Worm (Caenorhabditis elegans) whole organism, L3 larva: ENCODE measurements around the gene nspb-1.
"Not testable (repeated sequence)": the region's sequence is repeated elsewhere in the genome, so short reads cannot be mapped to it uniquely, and the experiment has no call there.

ENCODE experiments used
- R02D3.7 ChIP-seq: fragments of 150-350 bp; optimal IDR thresholded peaks from 2 replicates; lab custom pipeline; 2014; ENCODE audit warnings: missing biosample characterization, missing genetic modification characterization
- ZK546.5 ChIP-seq: sonication (generic microtip); optimal IDR thresholded peaks from 2 replicates; lab custom pipeline; 2017; ENCODE audit warnings: missing biosample characterization, missing genetic modification characterization
- aly-2 ChIP-seq: fragments of 150-350 bp; optimal IDR thresholded peaks from 2 replicates; lab custom pipeline; 2014; ENCODE audit warnings: missing biosample characterization, missing genetic modification characterization
- ama-1 ChIP-seq: fragments of 150-350 bp; optimal IDR thresholded peaks from 2 replicates; lab custom pipeline; 2018
- ceh-16 ChIP-seq: sonication (generic microtip); optimal IDR thresholded peaks from 2 replicates; lab custom pipeline; 2017; ENCODE audit warnings: missing biosample characterization, missing genetic modification characterization
- ceh-28 ChIP-seq: fragments of 150-350 bp; optimal IDR thresholded peaks from 2 replicates; lab custom pipeline; 2014; ENCODE audit warnings: missing biosample characterization, missing genetic modification reagents, missing genetic modification characterization
- ceh-82 ChIP-seq: fragments of 150-350 bp; optimal IDR thresholded peaks from 2 replicates; lab custom pipeline; 2014; ENCODE audit warnings: missing biosample characterization, missing genetic modification characterization
- ceh-9 ChIP-seq: sonication (generic microtip); optimal IDR thresholded peaks from 2 replicates; lab custom pipeline; 2018; ENCODE audit warnings: missing biosample characterization, missing genetic modification characterization
- daf-12 ChIP-seq: fragments of 150-350 bp; optimal IDR thresholded peaks from 2 replicates; lab custom pipeline; 2014; ENCODE audit warnings: missing biosample characterization, missing genetic modification reagents, missing genetic modification characterization
- egl-27 ChIP-seq: sonication (generic microtip); optimal IDR thresholded peaks from 4 replicates; lab custom pipeline; 2017; ENCODE audit warnings: missing biosample characterization, missing genetic modification reagents, missing genetic modification characterization
- egl-5 ChIP-seq: fragments of 150-350 bp; optimal IDR thresholded peaks from 2 replicates; lab custom pipeline; 2017; ENCODE audit warnings: missing biosample characterization, missing genetic modification reagents, missing genetic modification characterization, inconsistent platforms
- elt-2 ChIP-seq: sonication (generic microtip); optimal IDR thresholded peaks from 2 replicates; lab custom pipeline; 2016; ENCODE audit warnings: missing genetic modification reagents, mild to moderate bottlenecking, missing genetic modification characterization, missing compliant biosample characterization
- elt-3 ChIP-seq, 3 experiments: fragments of 150-350 bp in 1 of 3; sonication (generic microtip) in 2 of 3; optimal IDR thresholded peaks; 2 replicates in 2 of 3; 4 replicates in 1 of 3; lab custom pipeline; 2014 to 2017; ENCODE audit warnings: missing biosample characterization in 3 of 3, missing genetic modification characterization in 3 of 3
- eor-1 ChIP-seq, 2 experiments: fragments of 150-350 bp; optimal IDR thresholded peaks; 2 replicates each; lab custom pipeline; 2014 to 2018; ENCODE audit warnings: missing biosample characterization in 2 of 2, missing genetic modification characterization in 2 of 2
- fkh-10 ChIP-seq: sonication (generic microtip); optimal IDR thresholded peaks from 2 replicates; lab custom pipeline; 2017; ENCODE audit warnings: missing biosample characterization, missing genetic modification reagents, missing genetic modification characterization
- fkh-2 ChIP-seq: fragments of 150-350 bp; optimal IDR thresholded peaks from 2 replicates; lab custom pipeline; 2014; ENCODE audit warnings: missing biosample characterization, missing genetic modification reagents, missing genetic modification characterization
- fos-1 ChIP-seq: fragments of 150-350 bp; optimal IDR thresholded peaks from 2 replicates; lab custom pipeline; 2014; ENCODE audit warnings: missing biosample characterization, missing genetic modification characterization
- hmg-11 ChIP-seq: sonication (generic microtip); optimal IDR thresholded peaks from 2 replicates; lab custom pipeline; 2016; ENCODE audit warnings: missing genetic modification characterization, missing compliant biosample characterization
- jun-1 ChIP-seq: fragments of 150-350 bp; optimal IDR thresholded peaks from 2 replicates; lab custom pipeline; 2014; ENCODE audit warnings: missing biosample characterization, missing genetic modification reagents, missing genetic modification characterization
- lin-15B ChIP-seq: fragments of 150-350 bp; optimal IDR thresholded peaks from 2 replicates; lab custom pipeline; 2014; ENCODE audit warnings: missing biosample characterization, missing genetic modification characterization
- lsy-12 ChIP-seq: sonication (generic microtip); optimal IDR thresholded peaks from 2 replicates; lab custom pipeline; 2016; ENCODE audit warnings: mild to moderate bottlenecking, missing genetic modification characterization, missing compliant biosample characterization
- mdl-1 ChIP-seq: fragments of 150-350 bp; optimal IDR thresholded peaks from 2 replicates; lab custom pipeline; 2014; ENCODE audit warnings: missing biosample characterization, missing genetic modification characterization
- mml-1 ChIP-seq: fragments of 150-350 bp; sonication (generic microtip); optimal IDR thresholded peaks from 3 replicates; lab custom pipeline; 2014; ENCODE audit warnings: missing biosample characterization, missing genetic modification characterization
- nfya-1 ChIP-seq: sonication (generic microtip); optimal IDR thresholded peaks from 2 replicates; lab custom pipeline; 2017; ENCODE audit warnings: missing genetic modification characterization, mild to moderate bottlenecking, missing compliant biosample characterization, antibody characterized with exemption, moderate library complexity; ENCODE audit not compliant: insufficient read depth
- nhr-11 ChIP-seq: fragments of 150-350 bp; optimal IDR thresholded peaks from 2 replicates; lab custom pipeline; 2014; ENCODE audit warnings: missing biosample characterization, missing genetic modification characterization
- nhr-12 ChIP-seq: fragments of 150-350 bp; optimal IDR thresholded peaks from 2 replicates; lab custom pipeline; 2014; ENCODE audit warnings: missing biosample characterization, missing genetic modification characterization
- nhr-23 ChIP-seq: fragments of 150-350 bp; optimal IDR thresholded peaks from 2 replicates; lab custom pipeline; 2014; ENCODE audit warnings: missing biosample characterization, missing genetic modification reagents, missing genetic modification characterization
- nhr-237 ChIP-seq: fragments of 150-350 bp; optimal IDR thresholded peaks from 2 replicates; lab custom pipeline; 2014; ENCODE audit warnings: missing biosample characterization, missing genetic modification characterization
- nhr-25 ChIP-seq: sonication (generic microtip); optimal IDR thresholded peaks from 2 replicates; lab custom pipeline; 2017; ENCODE audit warnings: missing biosample characterization, missing genetic modification characterization
- nhr-28 ChIP-seq: fragments of 150-350 bp; optimal IDR thresholded peaks from 2 replicates; lab custom pipeline; 2014; ENCODE audit warnings: missing biosample characterization, missing genetic modification characterization
- nhr-43 ChIP-seq: sonication (generic microtip); optimal IDR thresholded peaks from 2 replicates; lab custom pipeline; 2016; ENCODE audit warnings: mild to moderate bottlenecking, missing genetic modification characterization, missing compliant biosample characterization; ENCODE audit not compliant: poor library complexity, severe bottlenecking
- nhr-67 ChIP-seq: fragments of 150-350 bp; optimal IDR thresholded peaks from 2 replicates; lab custom pipeline; 2014; ENCODE audit warnings: missing biosample characterization, missing genetic modification characterization
- nhr-76 ChIP-seq: fragments of 150-350 bp; sonication (generic microtip); optimal IDR thresholded peaks from 5 replicates; lab custom pipeline; 2014; ENCODE audit warnings: missing biosample characterization, missing genetic modification characterization
- pha-4 ChIP-seq: fragments of 150-350 bp; optimal IDR thresholded peaks from 2 replicates; lab custom pipeline; 2014; ENCODE audit warnings: missing biosample characterization, missing genetic modification reagents, missing genetic modification characterization
- pqm-1 ChIP-seq: fragments of 150-350 bp; optimal IDR thresholded peaks from 2 replicates; lab custom pipeline; 2017; ENCODE audit warnings: missing biosample characterization, missing genetic modification characterization, inconsistent platforms
- skn-1 ChIP-seq: fragments of 150-350 bp; optimal IDR thresholded peaks from 2 replicates; lab custom pipeline; 2014; ENCODE audit warnings: missing biosample characterization, missing genetic modification characterization
- snpc-4 ChIP-seq: fragments of 150-350 bp; optimal IDR thresholded peaks from 2 replicates; lab custom pipeline; 2014; ENCODE audit warnings: missing biosample characterization, missing genetic modification characterization
- tbx-2 ChIP-seq: sonication (generic microtip); optimal IDR thresholded peaks from 2 replicates; lab custom pipeline; 2016; ENCODE audit warnings: mild to moderate bottlenecking, missing genetic modification characterization, missing compliant biosample characterization
- unc-62 ChIP-seq: fragments of 150-350 bp; sonication (generic microtip); optimal IDR thresholded peaks from 4 replicates; lab custom pipeline; 2014; ENCODE audit warnings: missing biosample characterization, missing genetic modification reagents, missing genetic modification characterization
- zag-1 ChIP-seq: fragments of 150-350 bp; optimal IDR thresholded peaks from 2 replicates; lab custom pipeline; 2014; ENCODE audit warnings: missing biosample characterization, missing genetic modification characterization
- ztf-4 ChIP-seq: fragments of 150-350 bp; optimal IDR thresholded peaks from 2 replicates; lab custom pipeline; 2014; ENCODE audit warnings: missing biosample characterization, missing genetic modification characterization

Gene nspb-1

DNA sequence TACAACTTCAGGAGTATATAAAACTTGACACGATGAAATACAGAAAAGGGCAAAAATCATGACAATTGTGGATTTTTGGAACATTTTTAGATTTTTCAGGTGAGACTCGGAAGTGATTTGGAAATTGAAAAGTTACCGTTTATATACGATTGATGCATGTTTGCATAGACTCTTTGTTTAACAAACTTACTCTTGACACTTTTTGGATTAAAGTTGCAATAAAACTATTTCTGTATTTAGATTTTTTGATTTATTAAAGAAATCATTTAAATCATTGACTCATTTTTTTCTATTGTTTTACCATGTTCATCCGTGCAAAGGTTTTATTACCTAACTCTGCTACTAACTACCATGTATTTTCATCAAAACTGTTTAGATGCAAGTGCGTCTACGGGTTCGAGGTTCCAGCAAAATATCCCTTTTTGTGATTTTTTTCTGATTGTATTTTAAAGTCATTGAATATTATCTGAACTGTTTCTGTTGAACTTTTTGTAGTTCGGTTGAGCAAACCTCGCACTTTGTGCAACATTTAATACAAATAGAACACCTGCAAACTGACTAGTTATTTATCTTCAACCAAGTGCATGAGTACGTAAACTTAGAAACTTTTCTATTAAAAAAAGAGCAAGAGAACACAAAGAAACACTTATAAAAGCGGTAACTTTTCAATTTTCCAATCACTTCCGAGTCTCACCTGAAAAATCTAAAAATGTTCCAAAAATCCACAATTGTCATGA is at the start of gene nspb-1, which contains the start of gene nspb-2:
TSS of gene nspb-1 (minus strand) at position 101 of the 737 bp plus-strand sequence.
TSS of gene nspb-2 (plus strand) at position 687 of the 737 bp plus-strand sequence.
- TF ChIP-seq eor-1 (tag; optimal IDR thresholded peaks at IDR 0.05; lab: Kevin White, UChicago); nhr-237 (tag; lab: Kevin White, UChicago); egl-27: not testable (repeated sequence)

DNA sequence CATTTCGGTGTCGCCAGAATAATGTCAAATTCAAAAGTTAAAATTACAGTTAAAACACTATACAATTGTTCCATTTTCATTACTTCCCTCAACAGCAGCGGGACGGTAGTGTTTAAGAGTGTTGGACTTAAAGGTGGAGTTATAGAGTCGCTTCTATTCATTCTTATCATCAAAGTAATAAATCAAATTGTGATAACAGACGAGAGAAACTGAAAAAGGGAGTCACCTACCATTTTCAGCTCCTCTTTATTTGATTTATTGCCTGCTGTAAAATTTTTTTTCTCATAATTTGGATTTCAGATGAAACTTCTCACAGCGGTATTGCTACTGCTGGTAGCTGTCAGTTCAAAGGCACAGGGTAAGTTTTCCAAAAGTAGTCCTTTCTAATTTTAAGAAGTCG is 49.0 kb upstream of the nspb-1 start, which contains the start of gene C01B10.6:
TSS of gene C01B10.6 (plus strand) at position 301 of the 400 bp plus-strand sequence.
- no peak for TF ChIP-seq fkh-2 (tag; lab: Kevin White, UChicago)
- peak; percentile 38 for TF ChIP-seq elt-2 (tag; lab: Kevin White, UChicago)
- TF ChIP-seq, all 47 proteins: peak for 1

DNA sequence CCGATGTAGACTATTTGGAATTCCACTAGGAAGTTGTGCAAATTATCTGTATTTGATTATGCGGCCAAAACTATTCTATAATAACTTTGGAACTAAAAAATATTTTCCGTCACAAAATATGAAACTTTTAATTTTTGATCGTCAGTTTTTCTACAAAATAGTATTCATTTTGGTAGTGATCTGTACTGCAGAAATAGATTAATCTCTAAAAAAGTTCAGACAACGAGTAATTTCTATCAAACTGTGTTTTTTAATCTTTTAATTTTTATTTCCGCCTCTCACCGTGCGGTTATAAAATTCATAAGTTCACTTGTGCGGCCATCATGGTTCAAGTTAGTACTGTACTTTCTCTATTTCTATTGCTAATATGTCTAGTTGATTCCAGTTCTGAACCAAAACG is 47.3 kb upstream of the nspb-1 start, which contains the start of gene C01B10.7:
TSS of gene C01B10.7 (plus strand) at position 301 of the 400 bp plus-strand sequence.
- no peak for TF ChIP-seq ama-1 (lab: Kevin White, UChicago)
- no peak for TF ChIP-seq elt-2 (tag; lab: Kevin White, UChicago)
- no peak for TF ChIP-seq nhr-67
- no peak for TF ChIP-seq egl-27
- TF ChIP-seq nhr-76 (tag; lab: Kevin White, UChicago) = no peak
- no peak for TF ChIP-seq elt-3 (tag; optimal IDR thresholded peaks at IDR 0.05; lab: Kevin White, UChicago)
- no peak for TF ChIP-seq mml-1
- TF ChIP-seq pha-4 (tag; lab: Kevin White, UChicago) = no peak
- no peak for TF ChIP-seq nhr-237 (tag; lab: Kevin White, UChicago)
- TF ChIP-seq nhr-28 (tag; lab: Kevin White, UChicago) = no peak
- TF ChIP-seq lsy-12 (tag; lab: Kevin White, UChicago) = no peak
- no peak for TF ChIP-seq R02D3.7 (tag; lab: Kevin White, UChicago)
- no peak for TF ChIP-seq nhr-43
- no peak for TF ChIP-seq ceh-82

DNA sequence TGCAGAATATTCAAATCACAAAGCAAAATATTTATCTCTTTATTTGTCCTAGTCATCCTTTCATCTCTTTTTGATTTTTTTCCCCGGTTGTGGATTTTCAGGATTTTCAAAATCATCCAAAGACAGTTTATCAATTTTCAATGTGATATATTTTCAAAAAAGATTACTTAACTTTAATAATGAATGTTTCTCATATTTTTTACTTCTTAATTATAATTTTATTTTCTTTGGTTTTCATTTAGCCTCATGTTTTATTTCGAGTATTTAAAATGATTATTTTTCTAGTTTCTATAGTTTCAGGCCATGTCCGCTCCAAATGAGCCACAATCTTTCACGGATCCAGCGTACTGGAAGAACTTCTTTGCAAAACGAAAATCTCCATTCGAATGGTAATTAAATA is 43.9 kb upstream of the nspb-1 start, which contains the start of gene metl-13:
TSS of gene metl-13 (plus strand) at position 301 of the 400 bp plus-strand sequence.
- no peak for TF ChIP-seq zag-1 (tag; lab: Kevin White, UChicago)
- no peak for TF ChIP-seq egl-27
- no peak for TF ChIP-seq mdl-1 (tag; lab: Kevin White, UChicago)
- no peak for TF ChIP-seq egl-5
- TF ChIP-seq aly-2 (tag; lab: Kevin White, UChicago) = no peak
- TF ChIP-seq hmg-11 (tag; lab: Kevin White, UChicago) = no peak
- TF ChIP-seq nfya-1 (tag; lab: Kevin White, UChicago) = no peak
- TF ChIP-seq nhr-25 (tag; lab: Kevin White, UChicago) = no peak
- TF ChIP-seq mml-1 = no peak
- TF ChIP-seq nhr-237 (tag; lab: Kevin White, UChicago) = no peak
- no peak for TF ChIP-seq nhr-76 (tag; lab: Kevin White, UChicago)
- no peak for TF ChIP-seq nhr-43
- TF ChIP-seq lin-15B = no peak
- no peak for TF ChIP-seq ceh-9 (tag; lab: Kevin White, UChicago)
- no peak for TF ChIP-seq nhr-23 (tag; lab: Kevin White, UChicago)
- no peak for TF ChIP-seq unc-62
- TF ChIP-seq snpc-4 = no peak
- no peak for TF ChIP-seq ceh-28 (tag; lab: Kevin White, UChicago)

DNA sequence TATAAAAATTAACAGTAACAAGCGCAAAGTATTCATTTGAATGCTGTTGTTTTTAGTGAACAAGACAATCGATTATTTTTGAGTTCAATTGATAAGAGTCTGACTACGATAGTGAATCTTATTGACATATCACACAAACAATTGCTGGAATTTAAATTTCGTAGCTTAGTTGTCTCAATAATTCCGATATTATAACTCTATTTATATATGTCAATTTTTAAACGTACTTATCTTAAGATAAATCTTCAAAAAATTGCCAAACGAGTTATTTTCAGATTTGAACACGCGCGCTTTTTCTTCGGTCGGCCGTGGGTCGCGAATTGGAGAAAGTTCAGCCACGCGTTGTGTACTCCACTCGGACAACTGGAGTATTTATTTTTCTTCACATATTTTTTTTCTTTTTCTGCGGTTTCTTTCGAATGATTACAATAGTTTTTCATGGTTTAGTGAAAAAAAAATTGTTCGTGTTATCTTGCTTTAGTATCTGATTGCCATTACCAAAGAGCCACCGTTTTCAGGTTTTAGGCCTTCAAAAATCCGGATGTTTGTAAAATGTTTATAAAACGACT is 40.9 kb upstream of the nspb-1 start, which contains the start of the genes cest-5.1 and C01B10.9:
TSS of gene cest-5.1 (minus strand) at position 51 of the 569 bp plus-strand sequence.
TSS of gene C01B10.9 (plus strand) at position 519 of the 569 bp plus-strand sequence.
- TF ChIP-seq nfya-1 (tag; lab: Kevin White, UChicago) (peak; percentile 80), fos-1 (tag; lab: Kevin White, UChicago) (no peak), nhr-11 (no peak), daf-12 (tag; lab: Kevin White, UChicago) (no peak), nhr-237 (tag; lab: Kevin White, UChicago) (no peak), nhr-76 (tag; lab: Kevin White, UChicago) (no peak), jun-1 (tag; lab: Kevin White, UChicago) (no peak), ZK546.5 (tag; lab: Kevin White, UChicago) (no peak), lsy-12 (tag; lab: Kevin White, UChicago) (peak; percentile 61), ama-1 (lab: Kevin White, UChicago) (no peak), fkh-10 (GFP tag; lab: Kevin White, UChicago) (no peak), nhr-12 (tag; lab: Kevin White, UChicago) (no peak), nhr-23 (tag; lab: Kevin White, UChicago) (no peak), ceh-16 (no peak), pqm-1 (tag; lab: Kevin White, UChicago) (peak; percentile 18), ztf-4 (tag; lab: Kevin White, UChicago) (no peak), nhr-28 (tag; lab: Kevin White, UChicago) (no peak), tbx-2 (tag; lab: Kevin White, UChicago) (no peak), pha-4 (tag; lab: Kevin White, UChicago) (peak; percentile 78), snpc-4 (peak; percentile 31), elt-2 (tag; lab: Kevin White, UChicago) (peak; percentile 49), lin-15B (peak; percentile 83), egl-27 (no peak), nhr-43 (peak; percentile 91), aly-2 (tag; lab: Kevin White, UChicago) (no peak), egl-5 (no peak), skn-1 (tag; lab: Kevin White, UChicago) (no peak)
